Fruit fly (Drosophila melanogaster) whole organism, prepupa: ENCODE data around the gene Mct1.

Experiments
- CG15336 ChIP-seq: fragments of 200-800 bp; sonication (Bioruptor generic); IDR thresholded peaks from 2 replicates; pipeline ENCODE4 v1.3.6; 2022; ENCODE audit warnings: missing biosample characterization, missing genetic modification characterization
- CG6808 ChIP-seq: fragments of 200-800 bp; sonication (Bioruptor generic); optimal IDR thresholded peaks from 3 replicates; lab custom pipeline; 2017; ENCODE audit warnings: missing biosample characterization, missing genetic modification characterization, mild to moderate bottlenecking, moderate library complexity, missing genetic modification reagents
- CG9139 ChIP-seq: fragments of 200-800 bp; sonication (Bioruptor generic); optimal IDR thresholded peaks from 3 replicates; lab custom pipeline; 2017; ENCODE audit warnings: missing biosample characterization, mild to moderate bottlenecking, missing genetic modification characterization
- Hr39 ChIP-seq: fragments of 200-800 bp; sonication (Bioruptor generic); optimal IDR thresholded peaks from 2 replicates; lab custom pipeline; 2016; ENCODE audit warnings: missing biosample characterization, missing genetic modification characterization
- Sox14 ChIP-seq: fragments of 200-800 bp; sonication (Bioruptor generic); optimal IDR thresholded peaks from 3 replicates; lab custom pipeline; 2016; ENCODE audit warnings: missing biosample characterization, missing genetic modification characterization
- Sox15 ChIP-seq: fragments of 200-800 bp; sonication (Bioruptor generic); optimal IDR thresholded peaks from 3 replicates; lab custom pipeline; 2016; ENCODE audit warnings: missing biosample characterization, missing genetic modification characterization
- fd59A ChIP-seq: fragments of 200-800 bp; sonication (Bioruptor generic); optimal IDR thresholded peaks from 2 replicates; lab custom pipeline; 2017; ENCODE audit warnings: missing biosample characterization, mild to moderate bottlenecking, missing genetic modification characterization, missing genetic modification reagents
- spab ChIP-seq: fragments of 200-800 bp; sonication (Bioruptor generic); optimal IDR thresholded peaks from 2 replicates; lab custom pipeline; 2017; ENCODE audit warnings: missing biosample characterization, mild to moderate bottlenecking, missing genetic modification characterization, missing genetic modification reagents
- vri ChIP-seq: fragments of 200-800 bp; sonication (Bioruptor generic); optimal IDR thresholded peaks from 3 replicates; lab custom pipeline; 2016; ENCODE audit warnings: missing biosample characterization, mild to moderate bottlenecking, missing genetic modification characterization

dm6 chrX:2178802-2179201 lies 10.2 kb upstream of the Mct1 start, which contains the start of gene Cyp4ae1:
- TF ChIP-seq CG9139: no peak
- TF ChIP-seq vri (GFP tag; lab: Kevin White, UChicago): no peak
- no peak for TF ChIP-seq CG15336
- TF ChIP-seq Hr39 (GFP tag; lab: Kevin White, UChicago): no peak
- no peak for TF ChIP-seq Sox15
- no peak for TF ChIP-seq CG6808 (GFP tag; lab: Kevin White, UChicago)
- TF ChIP-seq spab: no peak
- TF ChIP-seq fd59A (GFP tag; lab: Kevin White, UChicago): no peak
- no peak for TF ChIP-seq Sox14 (GFP tag; lab: Kevin White, UChicago)
